Fruit fly (Drosophila melanogaster): ENCODE measurements around the gene CG11586.
A peak's percentile ranks its signal among the peaks of the same experiment; 100 is the strongest.

Gene CG11586

dm6 chr3L:4232724-4233367 is 29.4 kb downstream of the CG11586 start (continued):
- TF ChIP-seq zf30C (GFP tag; optimal IDR thresholded peaks at IDR 0.05): no peak
- peak; percentile 45 for TF ChIP-seq Sox102F (GFP tag; optimal IDR thresholded peaks at IDR 0.05)
- TF ChIP-seq kni (GFP tag; optimal IDR thresholded peaks at IDR 0.05): no peak
- TF ChIP-seq CG13296 (GFP tag; optimal IDR thresholded peaks at IDR 0.05): no peak
- no peak for TF ChIP-seq Abd-B (GFP tag; optimal IDR thresholded peaks at IDR 0.05)
- no peak for TF ChIP-seq Hand (GFP tag; optimal IDR thresholded peaks at IDR 0.05)
- peak in 1 of 2 experiments; percentile 16 for TF ChIP-seq dpn (GFP tag; optimal IDR thresholded peaks at IDR 0.05)
- TF ChIP-seq Blimp-1 (GFP tag; optimal IDR thresholded peaks at IDR 0.05): peak; percentile 1
- TF ChIP-seq D19A (tag; optimal IDR thresholded peaks at IDR 0.05): peak; percentile 98
- peak; percentile 52 for TF ChIP-seq phol (tag; optimal IDR thresholded peaks at IDR 0.05)
- TF ChIP-seq gem (tag; optimal IDR thresholded peaks at IDR 0.05): peak; percentile 59
- no peak for TF ChIP-seq Usf (GFP tag; optimal IDR thresholded peaks at IDR 0.05)
- TF ChIP-seq salm (tag; optimal IDR thresholded peaks at IDR 0.05): no peak
- peak; percentile 41 for TF ChIP-seq CG2120 (GFP tag; optimal IDR thresholded peaks at IDR 0.05)
- peak; percentile 22 for TF ChIP-seq PHDP (tag; optimal IDR thresholded peaks at IDR 0.05)
- peak; percentile 31 for TF ChIP-seq CG10979 (tag; optimal IDR thresholded peaks at IDR 0.05)
- TF ChIP-seq CG2129 (GFP tag; IDR thresholded peaks at IDR 0.05; ENCODE audit: partially characterized antibody): no peak
- no peak for TF ChIP-seq oc (tag; optimal IDR thresholded peaks at IDR 0.05)
- TF ChIP-seq CG12942 (GFP tag; optimal IDR thresholded peaks at IDR 0.05): no peak
- TF ChIP-seq Oli (tag; optimal IDR thresholded peaks at IDR 0.05): peak; percentile 50
- TF ChIP-seq CG8359 (GFP tag; optimal IDR thresholded peaks at IDR 0.05; ENCODE audit: borderline replicate concordance): no peak
- no peak for TF ChIP-seq Sin3A (optimal IDR thresholded peaks at IDR 0.05)
- peak; percentile 53 for TF ChIP-seq CG11504 (tag; optimal IDR thresholded peaks at IDR 0.05)
- no peak for TF ChIP-seq CG9609 (GFP tag; optimal IDR thresholded peaks at IDR 0.05)
- TF ChIP-seq CG4328 (GFP tag; optimal IDR thresholded peaks at IDR 0.05): no peak
- no peak for TF ChIP-seq Adf1 (GFP tag; IDR thresholded peaks at IDR 0.05)
- no peak for TF ChIP-seq tap (tag; optimal IDR thresholded peaks at IDR 0.05)
- TF ChIP-seq CG12071 (GFP tag; optimal IDR thresholded peaks at IDR 0.05): peak; percentile 6
- peak; percentile 26 for TF ChIP-seq Ssrp (tag; optimal IDR thresholded peaks at IDR 0.05)
- peak; percentile 5 for TF ChIP-seq CG10267 (tag; optimal IDR thresholded peaks at IDR 0.05)
- TF ChIP-seq CG9727 (GFP tag; optimal IDR thresholded peaks at IDR 0.05): peak; percentile 33
- TF ChIP-seq CG11723 (GFP tag; optimal IDR thresholded peaks at IDR 0.05): no peak
- TF ChIP-seq crc (GFP tag; optimal IDR thresholded peaks at IDR 0.05): no peak
- no peak for TF ChIP-seq Stat92E (GFP tag; optimal IDR thresholded peaks at IDR 0.05)
- TF ChIP-seq NFAT (GFP tag; IDR thresholded peaks at IDR 0.05): no peak
- no peak for TF ChIP-seq CTCF (GFP tag; optimal IDR thresholded peaks at IDR 0.05)
- TF ChIP-seq CG17361 (GFP tag; IDR thresholded peaks at IDR 0.05): peak; percentile 57; the same call in 2 of the 3 replicates
- TF ChIP-seq Xbp1 (GFP tag; optimal IDR thresholded peaks at IDR 0.05): peak; percentile 6
- peak; percentile 5 for TF ChIP-seq CG18599 (GFP tag; optimal IDR thresholded peaks at IDR 0.05)
- TF ChIP-seq Neu2 (GFP tag; optimal IDR thresholded peaks at IDR 0.05; ENCODE audit: borderline replicate concordance): no peak
- TF ChIP-seq ac (GFP tag; optimal IDR thresholded peaks at IDR 0.05): peak; percentile 50
- TF ChIP-seq CG11085 (GFP tag; IDR thresholded peaks at IDR 0.05): no peak
- no peak for TF ChIP-seq Spps (tag; optimal IDR thresholded peaks at IDR 0.05)
- TF ChIP-seq slbo (GFP tag; IDR thresholded peaks at IDR 0.05): no peak
- TF ChIP-seq HLH3B (GFP tag; IDR thresholded peaks at IDR 0.05): no peak
- TF ChIP-seq Mes4 (GFP tag; optimal IDR thresholded peaks at IDR 0.05): no peak
- TF ChIP-seq gcm (GFP tag; optimal IDR thresholded peaks at IDR 0.05): no peak
- TF ChIP-seq CG8944 (GFP tag; optimal IDR thresholded peaks at IDR 0.05): no peak
- TF ChIP-seq CG8290 (GFP tag; optimal IDR thresholded peaks at IDR 0.05): no peak
- TF ChIP-seq CG8290 (tag; optimal IDR thresholded peaks at IDR 0.05): no peak

All from whole organism, embryonic.